Worm (Caenorhabditis elegans) whole organism, L4 larva: ENCODE measurements around the gene K10D2.8.

Source experiments
- ceh-28 ChIP-seq: fragments of 150-350 bp; optimal IDR thresholded peaks from 2 replicates; lab custom pipeline; 2014; ENCODE audit warnings: missing biosample characterization, missing genetic modification reagents, missing genetic modification characterization
- dpl-1 ChIP-seq: fragments of 150-350 bp; optimal IDR thresholded peaks from 2 replicates; lab custom pipeline; 2014; ENCODE audit warnings: missing biosample characterization, missing genetic modification reagents, missing genetic modification characterization
- lin-1 ChIP-seq: fragments of 200-800 bp; sonication (Bioruptor generic); IDR thresholded peaks from 2 replicates; pipeline ENCODE4 v1.3.6; 2022; ENCODE audit warnings: missing genetic modification reagents, missing genetic modification characterization, missing compliant biosample characterization
- mdl-1 ChIP-seq, 2 experiments: fragments of 150-350 bp in 1 of 2; sonication (generic microtip) in 1 of 2; optimal IDR thresholded peaks; 2 replicates each; lab custom pipeline; 2014 to 2017; ENCODE audit warnings: missing biosample characterization in 2 of 2, missing genetic modification characterization in 2 of 2
- mes-2 ChIP-seq: sonication (generic microtip); optimal IDR thresholded peaks from 2 replicates; lab custom pipeline; 2016; ENCODE audit warnings: missing genotype, mild to moderate bottlenecking, missing genetic modification characterization, missing compliant biosample characterization; ENCODE audit not compliant: poor library complexity, severe bottlenecking
- nhr-42 ChIP-seq: fragments of 200-800 bp; sonication (Bioruptor generic); IDR thresholded peaks from 2 replicates; pipeline ENCODE4 v1.3.6; 2022; ENCODE audit warnings: missing genetic modification characterization, missing compliant biosample characterization
- nhr-48 ChIP-seq: sonication (generic microtip); optimal IDR thresholded peaks from 2 replicates; lab custom pipeline; 2016; ENCODE audit warnings: mild to moderate bottlenecking, missing genetic modification characterization, missing compliant biosample characterization

DNA sequence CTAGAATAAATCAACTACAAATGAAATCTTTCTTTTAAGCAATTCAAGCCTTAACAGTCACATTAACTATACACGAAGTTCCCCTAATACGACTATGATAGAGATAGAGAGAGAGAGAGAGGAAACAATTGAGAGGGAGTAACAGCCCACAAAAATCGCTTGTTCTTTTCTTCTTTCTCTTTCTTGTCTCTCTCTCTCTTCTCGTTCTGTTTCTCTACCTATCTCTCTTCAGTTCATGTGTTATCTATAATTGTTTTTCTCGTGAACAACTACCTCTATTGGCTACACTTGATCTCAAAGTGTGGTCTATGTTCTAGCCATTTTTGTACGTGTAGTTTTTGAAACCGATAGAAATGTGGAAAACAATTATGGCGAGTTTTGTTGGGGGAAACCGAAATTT, 14.1 kb downstream of the K10D2.8 start:
- TF ChIP-seq lin-1 (GFP tag; lab: Robert Waterston, UW) (no peak), nhr-42 (GFP tag; lab: Robert Waterston, UW) (no peak), mes-2 (tag; lab: Kevin White, UChicago) (peak; percentile 35), mdl-1 (tag; optimal IDR thresholded peaks at IDR 0.05; lab: Kevin White, UChicago) (peak in 1 of 2 experiments; percentile 75), ceh-28 (tag; lab: Kevin White, UChicago) (no peak), dpl-1 (peak; percentile 13), nhr-48 (tag; lab: Kevin White, UChicago) (peak; percentile 11)
